Fruit fly (Drosophila melanogaster) whole organism, prepupa: Measurements from ENCODE around the gene Antp.

Experiments used
- Blimp-1 ChIP-seq: fragments of 200-800 bp; sonication (Bioruptor generic); optimal IDR thresholded peaks from 3 replicates; lab custom pipeline; 2017; ENCODE audit warnings: missing biosample characterization, missing genetic modification characterization, mild to moderate bottlenecking, moderate library complexity, missing genetic modification reagents
- CG31627 ChIP-seq: fragments of 200-800 bp; sonication (Bioruptor generic); optimal IDR thresholded peaks from 3 replicates; lab custom pipeline; 2016; ENCODE audit warnings: missing biosample characterization, missing genetic modification characterization
- Sox102F ChIP-seq: fragments of 200-800 bp; sonication (Bioruptor generic); optimal IDR thresholded peaks from 2 replicates; lab custom pipeline; 2016; ENCODE audit warnings: missing biosample characterization, mild to moderate bottlenecking, missing genetic modification characterization
- esn ChIP-seq: fragments of 200-800 bp; sonication (Bioruptor generic); optimal IDR thresholded peaks from 2 replicates; lab custom pipeline; 2016; ENCODE audit warnings: missing biosample characterization, mild to moderate bottlenecking, missing genetic modification characterization, moderate library complexity
- lz ChIP-seq: fragments of 200-800 bp; sonication (Bioruptor generic); optimal IDR thresholded peaks from 3 replicates; lab custom pipeline; 2016; ENCODE audit warnings: missing biosample characterization, missing genetic modification characterization

DNA sequence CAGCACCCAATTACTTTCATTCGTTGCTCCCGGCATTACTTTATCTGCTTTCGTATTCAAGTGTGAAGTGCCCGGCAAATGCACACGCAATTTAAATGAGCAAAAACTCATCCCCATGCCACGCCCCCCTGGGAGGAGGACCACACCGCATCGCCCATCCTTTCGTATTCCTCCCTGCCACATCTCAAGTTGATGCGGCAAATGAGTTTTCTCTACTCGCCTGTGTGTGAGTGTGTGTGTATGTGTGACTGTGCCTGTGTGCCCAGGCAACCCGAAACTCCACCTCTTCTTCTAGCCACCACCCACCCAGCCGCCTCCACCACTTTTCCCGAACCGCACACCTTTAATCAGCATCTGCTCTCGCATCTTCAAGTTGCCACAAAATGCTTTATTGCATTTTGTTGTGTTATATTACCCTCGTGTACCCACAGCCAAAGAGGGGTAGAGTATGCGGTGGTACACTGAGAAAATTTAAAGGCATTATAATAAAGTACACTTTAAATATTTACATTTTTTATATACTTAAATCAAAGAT, 12.1 kb upstream of the Antp start:
- no peak for TF ChIP-seq Sox102F (GFP tag; lab: Kevin White, UChicago)
- no peak for TF ChIP-seq esn
- TF ChIP-seq Blimp-1: no peak
- TF ChIP-seq lz (GFP tag; lab: Kevin White, UChicago): no peak
- no peak for TF ChIP-seq CG31627 (GFP tag; lab: Kevin White, UChicago)
